Worm (Caenorhabditis elegans): ENCODE data around the gene C37C3.1.

Gene C37C3.1

DNA sequence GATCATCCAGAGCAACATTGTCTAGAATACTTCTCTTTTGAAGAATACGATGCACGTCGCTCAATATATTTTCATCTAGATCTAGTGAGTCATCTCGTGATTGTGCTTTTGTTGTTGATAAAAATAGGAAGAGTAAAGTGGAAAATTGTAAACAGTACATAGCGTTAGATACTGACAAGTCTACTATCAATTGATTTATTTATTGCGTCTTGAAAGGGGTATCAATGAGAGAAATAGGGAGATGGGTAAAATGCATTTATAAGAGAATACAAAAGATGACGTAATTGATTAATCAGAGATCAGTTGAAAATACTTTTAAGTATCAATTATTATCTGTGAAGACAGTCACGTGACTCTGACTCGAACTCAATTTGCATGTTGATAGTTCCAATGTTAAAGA is 20.9 kb upstream of the C37C3.1 start, which contains the start of gene txt-5:
TSS of gene txt-5 (minus strand) at position 224 of the 400 bp plus-strand sequence.
- no peak for TF ChIP-seq W03F9.2 (tag; optimal IDR thresholded peaks at IDR 0.05)
- TF ChIP-seq dao-5 (tag; optimal IDR thresholded peaks at IDR 0.05) = no peak
- TF ChIP-seq him-1 (tag; optimal IDR thresholded peaks at IDR 0.05) = no peak

DNA sequence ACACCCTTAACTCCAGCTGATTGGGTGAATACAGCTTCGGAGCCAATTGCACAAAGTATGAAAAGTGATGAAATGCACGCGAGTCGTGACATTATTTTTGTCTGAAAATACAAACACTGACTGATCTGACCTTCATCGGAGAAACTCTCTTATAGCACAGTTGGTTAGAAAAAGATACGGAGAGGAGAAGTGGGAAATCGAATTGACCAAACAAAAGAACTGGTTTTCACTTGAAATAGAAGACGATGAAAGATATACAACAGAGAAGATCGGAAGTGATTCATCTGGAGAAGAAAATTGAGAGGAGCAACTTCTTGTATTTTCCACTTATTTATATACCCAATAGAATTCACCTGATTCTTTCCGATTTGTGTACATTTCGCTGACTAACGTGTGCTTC is 20.0 kb upstream of the C37C3.1 start, which contains the start of gene ttr-33:
TSS of gene ttr-33 (minus strand) at position 101 of the 400 bp plus-strand sequence.
- TF ChIP-seq him-1 (tag; optimal IDR thresholded peaks at IDR 0.05) (no peak), dao-5 (tag; optimal IDR thresholded peaks at IDR 0.05) (no peak), W03F9.2 (tag; optimal IDR thresholded peaks at IDR 0.05) (no peak)

DNA sequence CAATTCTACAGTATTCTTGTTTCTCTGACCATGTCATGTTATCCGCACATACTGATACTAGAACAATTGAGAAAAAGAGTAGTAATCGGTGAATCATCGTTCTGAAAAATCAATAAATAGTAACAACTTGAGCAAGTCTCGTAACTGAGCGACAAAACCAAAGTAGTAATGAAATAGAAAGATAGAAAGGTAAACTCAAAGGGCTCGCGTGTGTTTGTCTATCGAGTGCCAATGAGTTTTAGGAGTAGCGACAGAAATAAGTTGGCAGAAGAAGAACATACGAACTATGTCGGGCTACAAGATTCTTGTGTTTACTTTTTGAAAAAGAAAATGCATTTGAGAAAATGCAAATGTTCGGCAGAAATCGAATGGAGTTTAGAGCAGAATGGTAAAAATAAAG is 18.3 kb upstream of the C37C3.1 start, which contains the start of gene C37C3.12:
TSS of gene C37C3.12 (minus strand) at position 101 of the 400 bp plus-strand sequence.
- TF ChIP-seq W03F9.2 (tag; optimal IDR thresholded peaks at IDR 0.05) (no peak), him-1 (tag; optimal IDR thresholded peaks at IDR 0.05) (no peak), dao-5 (tag; optimal IDR thresholded peaks at IDR 0.05) (no peak)

DNA sequence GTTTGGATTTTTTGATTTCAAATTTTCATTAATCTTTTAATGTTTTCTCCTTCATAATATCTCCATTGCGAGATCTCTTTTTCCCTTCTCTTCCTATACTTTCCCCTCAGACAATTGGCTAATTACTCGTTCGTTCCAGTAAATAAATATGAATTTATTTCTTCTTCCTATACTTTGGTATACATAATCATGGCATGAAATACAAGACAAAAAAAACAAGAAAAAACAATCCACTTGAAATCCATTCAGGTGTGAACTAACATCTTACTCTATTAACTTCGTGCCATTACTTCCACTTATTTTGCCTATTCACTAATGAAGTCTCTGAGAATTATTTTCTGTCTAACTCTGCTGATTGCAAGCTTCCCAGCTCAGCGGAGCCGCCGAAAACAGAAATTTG is 15.5 kb upstream of the C37C3.1 start, which contains the start of gene grd-8:
TSS of gene grd-8 (plus strand) at position 301 of the 400 bp plus-strand sequence.
- TF ChIP-seq W03F9.2 (tag; optimal IDR thresholded peaks at IDR 0.05) = no peak
- no peak for TF ChIP-seq dao-5 (tag; optimal IDR thresholded peaks at IDR 0.05)
- TF ChIP-seq him-1 (tag; optimal IDR thresholded peaks at IDR 0.05) = no peak

DNA sequence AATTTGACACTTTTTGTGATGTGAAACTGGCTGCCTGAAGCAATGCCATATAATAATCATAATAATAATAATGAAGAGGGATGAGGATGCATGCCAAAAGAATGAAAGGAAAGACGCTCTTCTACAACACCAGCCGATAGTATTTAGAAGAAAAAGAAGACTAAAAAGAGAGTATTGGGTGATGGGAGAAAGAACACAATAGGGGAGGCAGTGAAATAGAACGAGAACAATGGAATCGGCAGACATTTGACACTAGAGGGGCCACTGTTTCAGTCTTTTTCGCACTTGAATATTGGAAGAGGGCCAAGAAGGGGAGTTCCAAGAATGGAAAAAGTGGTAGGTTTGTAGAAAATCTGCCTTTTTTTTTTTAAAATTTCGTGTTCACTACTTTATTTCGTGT is 10.6 kb upstream of the C37C3.1 start, which contains the start of gene memo-1:
TSS of gene memo-1 (minus strand) at position 2 of the 400 bp plus-strand sequence.
- TF ChIP-seq dao-5 (tag; optimal IDR thresholded peaks at IDR 0.05) = no peak
- TF ChIP-seq him-1 (tag; optimal IDR thresholded peaks at IDR 0.05) = no peak
- no peak for TF ChIP-seq W03F9.2 (tag; optimal IDR thresholded peaks at IDR 0.05)

DNA sequence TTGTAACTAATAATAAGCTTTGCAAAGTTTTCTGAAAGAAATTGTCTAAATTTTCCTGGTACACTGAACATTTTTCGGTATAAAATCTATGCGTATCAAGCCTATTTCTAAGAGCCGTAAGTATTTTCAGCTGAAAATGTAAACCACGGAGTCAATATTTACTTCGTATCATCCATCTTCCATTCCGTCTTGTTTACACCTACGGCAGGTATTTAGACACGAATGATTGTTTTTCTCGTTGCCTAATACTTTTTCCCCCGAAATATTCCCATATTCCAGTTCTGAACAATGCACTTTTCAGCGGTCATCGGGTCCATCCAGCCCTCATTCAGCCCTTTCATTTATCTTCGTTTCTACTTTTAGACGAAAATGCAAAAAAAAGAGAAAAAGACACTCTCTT is 10.1 kb upstream of the C37C3.1 start:
- TF ChIP-seq him-1 (tag; optimal IDR thresholded peaks at IDR 0.05) (no peak), W03F9.2 (tag; optimal IDR thresholded peaks at IDR 0.05) (no peak), dao-5 (tag; optimal IDR thresholded peaks at IDR 0.05) (no peak)

DNA sequence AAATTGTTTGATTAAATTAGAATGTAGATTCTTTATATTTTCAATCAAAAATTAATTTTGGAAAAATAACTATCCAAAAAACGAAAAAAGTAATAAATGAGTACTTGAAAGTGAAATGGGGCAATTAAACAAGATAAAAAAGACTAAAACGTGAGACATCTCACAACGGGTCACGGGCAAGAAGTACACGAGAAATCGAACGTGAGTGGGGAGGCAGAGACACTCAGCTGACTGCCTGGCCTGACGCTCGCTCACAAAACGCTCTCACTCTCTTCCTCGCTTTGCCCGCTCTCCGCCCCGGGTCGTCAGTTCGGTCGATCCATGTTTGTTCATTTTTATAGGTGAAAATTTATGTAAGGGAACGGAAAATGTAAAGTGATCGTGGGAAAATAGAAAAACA is 9.5 kb upstream of the C37C3.1 start:
- TF ChIP-seq him-1 (tag; optimal IDR thresholded peaks at IDR 0.05) (no peak), dao-5 (tag; optimal IDR thresholded peaks at IDR 0.05) (no peak), W03F9.2 (tag; optimal IDR thresholded peaks at IDR 0.05) (no peak)

DNA sequence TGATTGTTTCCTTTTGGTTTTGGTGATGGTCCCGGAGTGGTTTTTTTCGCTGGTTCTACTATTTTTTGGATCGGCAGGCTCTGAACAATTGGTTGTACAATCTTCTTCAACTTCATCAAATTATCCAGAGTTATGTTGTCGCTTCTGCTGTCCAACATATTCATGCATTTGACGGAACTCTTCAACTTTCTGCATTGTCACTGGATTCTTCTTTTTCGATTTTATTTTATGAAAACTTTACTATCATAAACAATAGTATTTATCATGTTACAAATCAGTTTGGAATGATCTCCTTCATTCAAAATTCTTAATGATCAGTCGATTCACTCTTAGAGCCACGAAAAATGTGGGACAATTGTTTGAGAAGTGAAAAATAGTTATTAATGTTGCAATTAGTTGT is 5.7 kb upstream of the C37C3.1 start:
- TF ChIP-seq dao-5 (tag; optimal IDR thresholded peaks at IDR 0.05) = no peak
- no peak for TF ChIP-seq him-1 (tag; optimal IDR thresholded peaks at IDR 0.05)
- TF ChIP-seq W03F9.2 (tag; optimal IDR thresholded peaks at IDR 0.05) = no peak

DNA sequence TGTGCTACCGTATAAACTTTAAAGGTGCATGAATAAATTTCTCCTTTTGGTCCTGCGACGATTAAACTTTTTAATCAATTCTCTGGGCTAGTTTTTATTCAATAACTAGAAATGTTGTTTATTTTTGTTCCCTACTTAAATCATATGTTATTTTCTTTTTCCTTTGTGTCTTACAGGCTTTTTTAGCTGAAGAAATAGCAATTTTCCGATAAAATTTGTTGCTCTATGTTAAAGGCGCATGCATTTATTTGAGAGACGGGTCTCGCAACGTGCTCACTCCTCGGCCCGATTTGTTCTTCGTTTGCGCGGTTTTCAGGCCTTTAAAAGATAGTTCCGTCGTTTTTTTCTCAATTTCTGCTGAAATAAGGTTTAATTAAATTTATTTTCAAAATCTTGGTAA is 3.9 kb upstream of the C37C3.1 start:
- TF ChIP-seq dao-5 (tag; optimal IDR thresholded peaks at IDR 0.05) (no peak), W03F9.2 (tag; optimal IDR thresholded peaks at IDR 0.05) (peak; percentile 59)

DNA sequence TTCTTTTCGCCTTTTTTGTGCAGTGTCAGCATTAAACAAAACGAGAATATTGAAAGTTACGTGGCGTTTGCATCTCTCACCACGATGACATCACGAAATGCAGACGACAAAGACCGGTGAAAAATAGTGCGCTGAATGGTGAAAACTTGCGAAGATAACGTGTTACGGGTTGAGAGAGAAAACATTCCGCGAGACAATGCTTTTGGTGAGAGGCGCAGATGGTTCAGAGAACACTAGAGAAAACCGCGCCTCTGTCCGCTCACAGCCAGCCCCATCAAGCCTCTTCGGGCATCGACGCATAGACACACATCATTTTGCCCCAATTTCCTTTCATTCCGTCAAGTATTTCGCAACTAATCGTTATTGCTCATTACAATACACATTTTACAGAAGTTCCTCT is 3.2 kb upstream of the C37C3.1 start, which contains the start of the genes C37C3.9 and C37C3.18:
TSS of gene C37C3.9 (minus strand) at position 98 of the 400 bp plus-strand sequence.
TSS of gene C37C3.18 (plus strand) at position 391 of the 400 bp plus-strand sequence.
- peak; percentile 31 for TF ChIP-seq W03F9.2 (tag; optimal IDR thresholded peaks at IDR 0.05)
- no peak for TF ChIP-seq dao-5 (tag; optimal IDR thresholded peaks at IDR 0.05)

DNA sequence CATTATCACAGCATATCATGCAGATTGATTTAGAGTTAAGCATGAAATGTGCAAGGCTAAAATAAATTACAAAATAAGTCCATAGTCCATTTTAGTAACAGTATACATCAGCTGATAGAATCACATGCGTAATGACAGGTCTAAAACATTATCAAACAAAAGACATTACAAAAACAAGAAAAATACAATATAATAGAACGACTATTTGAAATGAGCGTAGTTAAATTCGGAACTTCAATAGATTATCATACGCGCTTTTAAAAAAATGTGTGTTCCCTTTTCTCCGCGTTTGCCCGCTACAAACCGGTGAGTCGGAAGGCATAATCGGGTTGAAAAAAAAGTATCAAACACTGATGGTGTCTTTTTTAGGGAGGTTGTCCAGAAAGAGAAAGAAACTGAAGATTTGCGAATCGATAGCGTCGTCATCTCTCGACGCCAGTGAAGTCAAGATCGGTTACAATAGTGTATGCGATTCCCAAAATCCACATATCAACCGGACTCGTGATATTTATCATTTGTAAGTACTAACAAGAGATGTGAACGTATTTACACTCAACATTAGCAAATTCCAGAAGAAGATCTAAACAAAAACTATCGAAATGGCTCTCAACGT is 2.3 kb upstream of the C37C3.1 start, which contains the start of gene C37C3.2:
TSS of gene C37C3.2 (plus strand) at position 563 of the 613 bp plus-strand sequence.
- TF ChIP-seq him-1 (tag; optimal IDR thresholded peaks at IDR 0.05) = no peak
- no peak for TF ChIP-seq W03F9.2 (tag; optimal IDR thresholded peaks at IDR 0.05)
- TF ChIP-seq dao-5 (tag; optimal IDR thresholded peaks at IDR 0.05) = no peak

DNA sequence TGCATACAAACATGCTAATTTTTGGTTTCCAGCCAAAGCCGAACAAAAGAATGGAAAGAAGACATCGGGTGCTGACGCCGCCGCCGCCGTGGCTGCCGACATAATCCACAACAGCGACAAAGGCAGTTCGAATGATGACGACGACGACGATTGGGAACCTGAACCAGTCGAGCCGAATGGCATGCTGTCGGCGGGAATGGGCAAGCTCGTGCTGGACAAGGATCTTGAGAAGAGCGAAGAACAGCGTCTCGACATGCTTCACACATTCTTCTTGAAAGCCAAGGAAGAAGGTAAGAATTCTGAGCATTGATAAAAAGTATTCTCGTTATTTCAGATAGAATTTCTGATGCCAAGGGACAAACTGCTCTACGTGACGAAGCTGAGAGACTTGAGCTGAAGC is 1.1 kb upstream of the C37C3.1 start:
- TF ChIP-seq W03F9.2 (tag; optimal IDR thresholded peaks at IDR 0.05) = no peak
- no peak for TF ChIP-seq him-1 (tag; optimal IDR thresholded peaks at IDR 0.05)
- TF ChIP-seq dao-5 (tag; optimal IDR thresholded peaks at IDR 0.05) = no peak

DNA sequence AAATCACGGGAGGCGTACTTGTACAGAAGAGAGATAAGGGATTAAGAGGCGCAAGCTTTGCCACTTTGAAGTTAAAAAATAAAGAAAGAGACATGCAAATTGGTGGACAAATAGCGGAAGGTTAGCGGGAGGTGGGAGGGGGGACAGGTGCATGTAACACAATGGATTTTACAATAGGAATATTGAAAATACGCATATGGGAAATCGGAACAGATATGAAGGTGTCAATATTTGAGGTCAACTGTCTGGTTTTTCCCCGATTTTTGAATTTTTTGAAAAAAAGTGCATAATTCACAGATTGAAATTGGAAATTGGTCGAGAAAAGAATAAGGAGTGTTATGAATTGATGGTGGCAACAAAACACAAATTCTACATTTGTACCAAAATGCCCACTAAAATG is 4.0 kb downstream of the C37C3.1 start, which contains the start of gene C37C3.17:
TSS of gene C37C3.17 (minus strand) at position 101 of the 400 bp plus-strand sequence.
- TF ChIP-seq him-1 (tag; optimal IDR thresholded peaks at IDR 0.05) (no peak), dao-5 (tag; optimal IDR thresholded peaks at IDR 0.05) (no peak), W03F9.2 (tag; optimal IDR thresholded peaks at IDR 0.05) (no peak)

DNA sequence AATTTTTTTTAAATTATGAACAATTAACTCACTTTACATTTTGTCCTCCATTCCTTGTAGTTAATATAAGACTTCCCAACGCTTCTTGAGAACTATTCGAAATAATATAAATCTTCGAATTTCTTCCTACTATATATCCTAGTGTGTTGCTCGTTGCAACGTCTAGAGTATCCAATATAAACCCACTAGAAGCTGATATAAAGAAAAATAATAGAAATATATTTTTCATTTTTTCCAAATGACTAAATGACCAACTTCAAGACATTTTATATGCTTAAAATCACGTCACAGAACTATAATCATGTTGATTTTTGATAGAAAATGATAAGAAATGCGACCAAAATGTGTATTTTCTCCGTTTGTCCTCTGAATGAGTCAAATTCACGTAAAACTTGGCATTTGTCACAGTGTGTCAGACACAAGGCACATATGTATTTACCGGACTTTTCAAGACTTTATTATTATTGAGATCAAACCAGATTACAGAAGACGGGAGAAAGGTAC is 5.3 kb downstream of the C37C3.1 start, which contains the start of gene C37C3.10:
TSS of gene C37C3.10 (minus strand) at position 51 of the 504 bp plus-strand sequence.
- TF ChIP-seq W03F9.2 (tag; optimal IDR thresholded peaks at IDR 0.05) (no peak), dao-5 (tag; optimal IDR thresholded peaks at IDR 0.05) (no peak)
